3 fruit fly cellular contexts compared by ENCODE assay signal in the genomic region with DNA sequence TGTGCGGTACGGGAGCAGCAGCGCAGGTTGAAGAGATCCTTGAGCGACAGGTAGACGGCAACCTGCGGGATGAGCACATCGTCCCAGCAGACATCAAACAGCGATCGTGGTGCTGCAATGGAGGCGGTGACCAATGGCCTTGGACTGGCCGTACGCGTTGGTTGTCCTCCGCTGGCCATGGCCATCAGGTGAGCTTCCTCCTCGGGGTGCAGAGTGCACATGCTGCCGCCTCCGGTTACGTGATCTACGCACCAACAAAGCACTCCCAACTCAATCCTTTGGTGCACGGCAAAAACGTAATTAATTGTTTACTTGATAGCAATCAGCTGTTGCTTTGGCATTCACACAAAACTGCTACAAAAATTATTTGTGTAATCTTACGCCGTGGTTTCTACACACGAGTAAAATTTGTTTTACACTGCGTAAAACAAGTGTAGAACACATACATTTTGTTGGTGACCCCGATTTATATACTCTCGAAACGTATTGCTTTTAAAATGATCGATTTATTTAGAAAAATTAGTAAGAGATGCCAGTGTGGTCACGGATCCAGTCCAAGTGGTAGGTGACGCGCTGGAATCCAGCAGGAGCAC.
TF ChIP-seq lines count a peak whose summit lies in the region.

jet (minus strand) TSS at position 332 of the 593 bp plus-strand sequence.

- peak; percentile 57 for TF ChIP-seq CTCF in whole organism, embryonic (GFP tag; optimal IDR thresholded peaks at IDR 0.05; lab: Kevin White, UChicago)

TF ChIP-seq in whole organism, embryonic, 481 proteins besides CTCF, POLR2A, EP300 and RAD21 (continues in another document):
- TF ChIP-seq Med (GFP tag; lab: Kevin White, UChicago) (peak; percentile 67), CG2875 (GFP tag; optimal IDR thresholded peaks at IDR 0.05; lab: Kevin White, UChicago) (no peak), insv (GFP tag; optimal IDR thresholded peaks at IDR 0.05; lab: Kevin White, UChicago) (no peak), kay (GFP tag; optimal IDR thresholded peaks at IDR 0.05; lab: Kevin White, UChicago) (no peak), Blimp-1 (GFP tag; optimal IDR thresholded peaks at IDR 0.05; lab: Kevin White, UChicago) (no peak), Xrp1 (GFP tag; IDR thresholded peaks at IDR 0.05; lab: Robert Waterston, UW) (no peak), chinmo (GFP tag; IDR thresholded peaks at IDR 0.05; lab: Robert Waterston, UW; ENCODE audit: partially characterized antibody) (0 out of 4 replicates have a peak, but pooled peaks have one; percentile 23), Bgb (GFP tag; IDR thresholded peaks at IDR 0.05; lab: Robert Waterston, UW; ENCODE audit: partially characterized antibody) (peak; percentile 76), scrt (GFP tag; optimal IDR thresholded peaks at IDR 0.05; lab: Kevin White, UChicago) (peak; percentile 1), onecut (GFP tag; IDR thresholded peaks at IDR 0.05; lab: Robert Waterston, UW) (no peak), E2f2 (GFP tag; IDR thresholded peaks at IDR 0.05; lab: Robert Waterston, UW) (peak; percentile 59), CG4617 (GFP tag; optimal IDR thresholded peaks at IDR 0.05; lab: Kevin White, UChicago; ENCODE audit: borderline replicate concordance) (peak; percentile 53), row (GFP tag; IDR thresholded peaks at IDR 0.05; lab: Robert Waterston, UW) (peak; percentile 19; the same call in 1 of the 3 replicates), CG14710 (tag; optimal IDR thresholded peaks at IDR 0.05; lab: Kevin White, UChicago) (no peak), CG16813 (GFP tag; IDR thresholded peaks at IDR 0.05; lab: Robert Waterston, UW; ENCODE audit: partially characterized antibody) (peak; percentile 67), Dfd (GFP tag; optimal IDR thresholded peaks at IDR 0.05; lab: Kevin White, UChicago) (no peak), CG6272 (GFP tag; IDR thresholded peaks at IDR 0.05; lab: Robert Waterston, UW) (no peak), knrl (GFP tag; IDR thresholded peaks at IDR 0.05; lab: Robert Waterston, UW; ENCODE audit: partially characterized antibody) (peak; percentile 63), CG34422 (GFP tag; IDR thresholded peaks at IDR 0.05; lab: Robert Waterston, UW) (peak; percentile 24; the same call in 1 of the 3 replicates), CG12769 (tag; optimal IDR thresholded peaks at IDR 0.05; lab: Kevin White, UChicago) (no peak), Aef1 (GFP tag; IDR thresholded peaks at IDR 0.05; lab: Robert Waterston, UW) (no peak), BEAF-32 (GFP tag; optimal IDR thresholded peaks at IDR 0.05; lab: Kevin White, UChicago) (peak; percentile 24), Ssrp (tag; optimal IDR thresholded peaks at IDR 0.05; lab: Kevin White, UChicago) (no peak), gfzf (GFP tag; optimal IDR thresholded peaks at IDR 0.05; lab: Kevin White, UChicago) (peak; percentile 43), bbx (GFP tag; IDR thresholded peaks at IDR 0.05; lab: Robert Waterston, UW; ENCODE audit: partially characterized antibody) (peak; percentile 48), grn (GFP tag; optimal IDR thresholded peaks at IDR 0.05; lab: Kevin White, UChicago) (peak; percentile 78)

TF ChIP-seq in whole organism, prepupa, 60 proteins besides CTCF, POLR2A, EP300 and RAD21:
- TF ChIP-seq esn (GFP tag; optimal IDR thresholded peaks at IDR 0.05; lab: Kevin White, UChicago): no peak
- TF ChIP-seq acj6 (GFP tag; optimal IDR thresholded peaks at IDR 0.05; lab: Kevin White, UChicago): no peak
- TF ChIP-seq Hr39 (GFP tag; optimal IDR thresholded peaks at IDR 0.05; lab: Kevin White, UChicago): no peak
- TF ChIP-seq CG3919 (GFP tag; optimal IDR thresholded peaks at IDR 0.05; lab: Kevin White, UChicago): no peak
- no peak for TF ChIP-seq CG6854 (GFP tag; optimal IDR thresholded peaks at IDR 0.05; lab: Kevin White, UChicago)
- TF ChIP-seq CG32006 (GFP tag; optimal IDR thresholded peaks at IDR 0.05; lab: Kevin White, UChicago): no peak
- no peak for TF ChIP-seq fd59A (GFP tag; optimal IDR thresholded peaks at IDR 0.05; lab: Kevin White, UChicago)
- TF ChIP-seq Sox102F (GFP tag; optimal IDR thresholded peaks at IDR 0.05; lab: Kevin White, UChicago): no peak
- no peak for TF ChIP-seq CG6163 (GFP tag; IDR thresholded peaks at IDR 0.05; lab: Robert Waterston, UW)
- TF ChIP-seq CG8319 (GFP tag; optimal IDR thresholded peaks at IDR 0.05; lab: Kevin White, UChicago): peak; percentile 91
- TF ChIP-seq fkh (GFP tag; optimal IDR thresholded peaks at IDR 0.05; lab: Kevin White, UChicago): peak; percentile 63
- no peak for TF ChIP-seq Hr38 (GFP tag; optimal IDR thresholded peaks at IDR 0.05; lab: Kevin White, UChicago)

TF ChIP-seq in whole organism, wandering third instar larva, 38 proteins besides CTCF, POLR2A, EP300 and RAD21:
- TF ChIP-seq Hr78 (GFP tag; optimal IDR thresholded peaks at IDR 0.05; lab: Kevin White, UChicago) (no peak), Myc (optimal IDR thresholded peaks at IDR 0.05; lab: Kevin White, UChicago) (peak; percentile 10), Rel (GFP tag; optimal IDR thresholded peaks at IDR 0.05; lab: Kevin White, UChicago) (no peak), Rel (tag; optimal IDR thresholded peaks at IDR 0.05; lab: Kevin White, UChicago) (no peak), HLH106 (tag; optimal IDR thresholded peaks at IDR 0.05; lab: Kevin White, UChicago) (no peak), Hnf4 (GFP tag; optimal IDR thresholded peaks at IDR 0.05; lab: Kevin White, UChicago) (no peak)
